Fruit fly (Drosophila melanogaster) whole organism, wandering third instar larva: ENCODE measurements around the gene ova.

Experiments
- CG32264 ChIP-seq: fragments of 200-800 bp; sonication (Bioruptor generic); optimal IDR thresholded peaks from 2 replicates; lab custom pipeline; 2016; ENCODE audit warnings: missing biosample characterization, missing genetic modification characterization
- CG9705 ChIP-seq: fragments of 200-800 bp; sonication (Bioruptor generic); optimal IDR thresholded peaks from 2 replicates; lab custom pipeline; 2018; ENCODE audit warnings: missing biosample characterization, mild to moderate bottlenecking, missing genetic modification characterization
- CrebA ChIP-seq: fragments of 200-800 bp; sonication (Bioruptor generic); optimal IDR thresholded peaks from 2 replicates; lab custom pipeline; 2016; ENCODE audit warnings: missing biosample characterization, mild to moderate bottlenecking, missing genetic modification characterization, borderline replicate concordance
- Dfd ChIP-seq: fragments of >200 bp; optimal IDR thresholded peaks from 2 replicates; lab custom pipeline; 2017; ENCODE audit warnings: missing biosample characterization, missing genetic modification characterization
- Dif ChIP-seq: fragments of 200-275, 200-300 bp; sonication (Bioruptor generic); optimal IDR thresholded peaks from 2 replicates; lab custom pipeline; 2018; ENCODE audit warnings: missing biosample characterization, missing genetic modification characterization; ENCODE audit not compliant: partially characterized antibody
- GATAd ChIP-seq: sonication (Bioruptor generic); optimal IDR thresholded peaks from 2 replicates; lab custom pipeline; 2016; ENCODE audit warnings: missing biosample characterization, missing genetic modification characterization
- Hnf4 ChIP-seq: fragments of 200-800 bp; sonication (Bioruptor generic); optimal IDR thresholded peaks from 2 replicates; lab custom pipeline; 2016; ENCODE audit warnings: missing biosample characterization, mild to moderate bottlenecking, missing genetic modification characterization
- Hr78 ChIP-seq: fragments of >200 bp; optimal IDR thresholded peaks from 2 replicates; lab custom pipeline; 2017; ENCODE audit warnings: missing biosample characterization, missing genetic modification characterization
- Hr83 ChIP-seq: fragments of 200-300 bp; sonication (Bioruptor generic); optimal IDR thresholded peaks from 2 replicates; lab custom pipeline; 2016; ENCODE audit warnings: missing biosample characterization, mild to moderate bottlenecking, missing genetic modification characterization, moderate library complexity; ENCODE audit not compliant: poor library complexity, severe bottlenecking
- Mio ChIP-seq: sonication (Bioruptor generic); optimal IDR thresholded peaks from 2 replicates; lab custom pipeline; 2016; ENCODE audit warnings: missing biosample characterization, missing genetic modification characterization
- Myc ChIP-seq: fragments of >200 bp; optimal IDR thresholded peaks from 2 replicates; lab custom pipeline; 2017
- OdsH ChIP-seq: fragments of 200-800 bp; sonication (Bioruptor generic); optimal IDR thresholded peaks from 2 replicates; lab custom pipeline; 2016; ENCODE audit warnings: missing biosample characterization, mild to moderate bottlenecking, missing genetic modification characterization
- Rel ChIP-seq, 2 experiments: fragments of 200-800 bp; sonication (Bioruptor generic) in 1 of 2; optimal IDR thresholded peaks; 2 replicates in 1 of 2; 3 replicates in 1 of 2; lab custom pipeline; 2016 to 2019; ENCODE audit warnings: mild to moderate bottlenecking in 2 of 2, missing biosample characterization in 2 of 2, missing genetic modification characterization in 2 of 2, moderate library complexity in 1 of 2
- Sp1 ChIP-seq: fragments of 200-800 bp; sonication (Bioruptor generic); optimal IDR thresholded peaks from 3 replicates; lab custom pipeline; 2019; ENCODE audit warnings: missing biosample characterization, mild to moderate bottlenecking, missing genetic modification characterization, moderate library complexity
- Vsx2 ChIP-seq: fragments of 200-300, 225-300 bp; sonication (Bioruptor generic); optimal IDR thresholded peaks from 2 replicates; lab custom pipeline; 2018; ENCODE audit warnings: missing biosample characterization, missing genetic modification characterization; ENCODE audit not compliant: partially characterized antibody
- brk ChIP-seq: fragments of 200-800 bp; sonication (Bioruptor generic); optimal IDR thresholded peaks from 2 replicates; lab custom pipeline; 2016; ENCODE audit warnings: missing biosample characterization, mild to moderate bottlenecking, missing genetic modification characterization
- dl ChIP-seq, 2 experiments: fragments of 175-275, 200-275 bp in 1 of 2; fragments of 200-275 bp in 1 of 2; sonication (Bioruptor generic); optimal IDR thresholded peaks; lab custom pipeline; 2018; ENCODE audit warnings: mild to moderate bottlenecking in 2 of 2, missing biosample characterization in 2 of 2, missing genetic modification characterization in 2 of 2, moderate library complexity in 2 of 2; ENCODE audit not compliant: partially characterized antibody in 2 of 2, insufficient read depth in 1 of 2
- dsf ChIP-seq: sonication (Bioruptor generic); optimal IDR thresholded peaks from 2 replicates; lab custom pipeline; 2016; ENCODE audit warnings: missing biosample characterization, missing genetic modification characterization, borderline replicate concordance
- ey ChIP-seq: fragments of 200-800 bp; sonication (Bioruptor generic); optimal IDR thresholded peaks from 2 replicates; lab custom pipeline; 2016; ENCODE audit warnings: missing biosample characterization, missing genetic modification characterization
- foxo ChIP-seq, 2 experiments: fragments of 200-800 bp; sonication (Bioruptor generic); optimal IDR thresholded peaks; 2 replicates in 1 of 2; 3 replicates in 1 of 2; lab custom pipeline; 2016 to 2017; ENCODE audit warnings: missing biosample characterization in 2 of 2, missing genetic modification characterization in 2 of 2
- lola ChIP-seq: fragments of >200 bp; optimal IDR thresholded peaks from 2 replicates; lab custom pipeline; 2017; ENCODE audit warnings: missing biosample characterization, missing genetic modification characterization
- pan ChIP-seq: fragments of >200 bp; optimal IDR thresholded peaks from 2 replicates; lab custom pipeline; 2017
- sv ChIP-seq: fragments of 200-800 bp; sonication (Bioruptor generic); optimal IDR thresholded peaks from 3 replicates; lab custom pipeline; 2016; ENCODE audit warnings: missing biosample characterization, missing genetic modification characterization
- tai ChIP-seq: sonication (Bioruptor generic); optimal IDR thresholded peaks from 2 replicates; lab custom pipeline; 2016; ENCODE audit warnings: missing biosample characterization, missing genetic modification characterization
- woc ChIP-seq: sonication (Bioruptor generic); optimal IDR thresholded peaks from 2 replicates; lab custom pipeline; 2016; ENCODE audit warnings: missing biosample characterization, mild to moderate bottlenecking, missing genetic modification characterization

Gene ova

DNA sequence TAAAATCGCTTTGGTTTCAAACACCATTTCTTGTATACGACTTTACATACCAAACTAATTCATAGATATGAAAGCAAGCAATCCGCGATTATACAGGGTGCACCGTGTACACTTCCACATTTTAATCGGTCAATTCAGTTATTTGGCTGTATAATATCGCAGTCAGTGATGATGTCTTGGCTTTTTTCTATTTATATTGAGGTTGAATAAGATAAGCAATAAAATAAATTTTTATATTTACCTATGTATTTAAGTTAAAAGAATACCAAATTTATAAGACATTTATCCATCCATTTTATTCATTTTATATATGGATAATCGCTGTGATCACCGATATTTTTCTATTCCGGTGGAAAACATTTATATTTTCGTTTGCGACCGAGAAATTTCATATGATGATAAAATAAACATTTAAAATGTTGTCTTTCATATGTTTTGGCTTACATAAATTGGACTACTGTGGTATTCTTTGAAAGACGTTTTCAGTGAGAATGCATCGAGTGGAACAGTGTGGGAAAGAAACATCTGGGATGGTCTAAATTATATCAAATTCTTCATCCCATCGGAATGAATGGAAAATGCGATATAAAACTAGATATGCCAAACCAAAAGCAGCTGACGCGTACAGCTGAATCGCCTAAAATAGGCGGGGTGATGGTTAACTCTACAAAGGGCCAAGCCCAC lies 4.6 kb downstream of the ova start, which contains the start of gene CG5708 (continued):
- TF ChIP-seq OdsH (GFP tag; lab: Kevin White, UChicago) (no peak), dl (GFP tag; optimal IDR thresholded peaks at IDR 0.05; lab: Kevin White, UChicago; ENCODE audit: insufficient read depth in 1 of 2, partially characterized antibody in 2 of 2) (no peak)

DNA sequence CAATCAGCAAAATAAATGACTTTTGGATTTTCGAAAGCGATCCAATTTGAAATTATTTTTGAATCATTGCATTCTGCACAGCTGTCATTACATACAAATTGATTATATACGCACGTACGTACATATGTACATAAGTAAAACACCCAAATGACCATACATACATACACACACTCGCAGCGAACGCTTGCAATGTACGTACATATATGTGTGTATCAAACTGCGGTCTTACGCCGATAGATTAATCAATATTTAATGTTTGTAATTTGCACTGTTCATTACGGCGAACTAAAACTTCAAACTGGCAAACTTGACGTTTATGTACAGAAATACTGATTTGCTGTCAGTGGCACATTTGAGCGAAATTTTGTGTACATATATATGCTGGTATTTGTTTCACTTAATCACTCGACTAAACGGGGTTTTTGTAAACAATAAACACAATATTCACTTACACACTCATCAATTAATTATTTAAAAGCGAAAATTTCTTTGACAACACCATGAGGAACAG lies 5.2 kb downstream of the ova start:
- TF ChIP-seq Rel (GFP tag; optimal IDR thresholded peaks at IDR 0.05; lab: Kevin White, UChicago) = peak; percentile 9
- TF ChIP-seq Rel (tag; optimal IDR thresholded peaks at IDR 0.05; lab: Kevin White, UChicago) = no peak
- no peak for TF ChIP-seq brk (GFP tag; lab: Kevin White, UChicago)
- no peak for TF ChIP-seq CG9705
- TF ChIP-seq dsf (GFP tag; lab: Kevin White, UChicago) = no peak
- TF ChIP-seq ey (GFP tag; lab: Kevin White, UChicago) = no peak
- TF ChIP-seq woc (GFP tag; lab: Kevin White, UChicago) = no peak
- no peak for TF ChIP-seq Hr78
- TF ChIP-seq Dif (GFP tag; lab: Kevin White, UChicago) = no peak

DNA sequence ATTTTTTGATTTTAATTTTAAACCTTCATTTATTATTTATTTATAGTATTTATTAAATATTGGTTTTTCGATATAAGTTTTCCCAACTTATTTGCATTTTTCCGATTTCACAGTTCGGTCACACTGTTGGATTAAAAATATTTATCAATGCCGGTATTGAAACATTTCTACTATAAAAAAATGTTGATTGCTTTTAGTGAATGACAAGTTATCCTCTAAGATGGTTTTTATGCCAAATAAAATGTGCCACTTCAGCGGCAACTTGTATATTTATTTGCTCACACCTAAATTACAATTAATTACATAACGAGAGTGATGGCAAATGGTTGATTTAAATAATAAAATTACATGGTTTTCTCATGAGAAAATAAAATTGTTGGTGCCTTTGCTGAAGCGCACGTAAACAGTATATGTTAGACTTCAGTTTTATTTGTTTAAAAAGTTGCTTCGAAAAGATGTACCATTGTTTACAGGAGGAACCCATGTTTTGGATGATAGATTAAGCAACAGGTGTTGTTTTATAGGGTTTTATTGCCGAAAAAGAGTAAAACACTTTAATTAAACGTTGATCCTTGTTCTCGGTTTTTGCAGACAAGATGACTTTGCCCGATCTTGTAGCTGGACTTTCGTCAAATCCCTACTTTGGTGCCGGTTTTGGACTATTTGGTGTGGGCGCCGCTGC lies 8.8 kb downstream of the ova start, which contains the start of gene Bcs1:
Bcs1 (plus strand) TSS at position 108 of the 682 bp plus-strand sequence.
- no peak for TF ChIP-seq Dfd (GFP tag; lab: Kevin White, UChicago)
- TF ChIP-seq brk (GFP tag; lab: Kevin White, UChicago) = peak; percentile 60
- TF ChIP-seq GATAd (GFP tag; lab: Kevin White, UChicago) = no peak
- TF ChIP-seq CrebA (GFP tag; lab: Kevin White, UChicago) = no peak
- TF ChIP-seq CG32264 (GFP tag; lab: Kevin White, UChicago) = no peak
- no peak for TF ChIP-seq Rel (GFP tag; optimal IDR thresholded peaks at IDR 0.05; lab: Kevin White, UChicago)
- peak; percentile 7 for TF ChIP-seq Rel (tag; optimal IDR thresholded peaks at IDR 0.05; lab: Kevin White, UChicago)
- peak; percentile 58 for TF ChIP-seq tai (GFP tag; lab: Kevin White, UChicago)
- no peak for TF ChIP-seq Mio (GFP tag; lab: Kevin White, UChicago)
- no peak for TF ChIP-seq Myc (lab: Kevin White, UChicago)
- no peak for TF ChIP-seq Hr78
- TF ChIP-seq Vsx2 (GFP tag; lab: Kevin White, UChicago) = no peak

DNA sequence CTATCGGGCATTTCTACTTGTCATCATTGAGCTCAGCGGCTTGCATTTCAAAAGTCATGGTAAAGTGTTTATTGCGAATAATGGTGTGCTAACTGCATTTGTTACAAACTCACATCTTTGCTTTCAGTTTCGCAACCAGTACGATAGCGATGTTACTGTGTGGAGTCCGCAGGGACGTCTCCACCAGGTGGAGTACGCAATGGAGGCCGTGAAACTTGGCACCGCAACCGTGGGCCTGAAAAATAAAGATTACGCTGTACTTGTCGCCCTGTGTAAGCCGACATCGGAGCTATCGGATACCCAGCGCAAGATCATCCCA lies 10.1 kb downstream of the ova start:
- TF ChIP-seq foxo (GFP tag; optimal IDR thresholded peaks at IDR 0.05; lab: Kevin White, UChicago) = no peak

DNA sequence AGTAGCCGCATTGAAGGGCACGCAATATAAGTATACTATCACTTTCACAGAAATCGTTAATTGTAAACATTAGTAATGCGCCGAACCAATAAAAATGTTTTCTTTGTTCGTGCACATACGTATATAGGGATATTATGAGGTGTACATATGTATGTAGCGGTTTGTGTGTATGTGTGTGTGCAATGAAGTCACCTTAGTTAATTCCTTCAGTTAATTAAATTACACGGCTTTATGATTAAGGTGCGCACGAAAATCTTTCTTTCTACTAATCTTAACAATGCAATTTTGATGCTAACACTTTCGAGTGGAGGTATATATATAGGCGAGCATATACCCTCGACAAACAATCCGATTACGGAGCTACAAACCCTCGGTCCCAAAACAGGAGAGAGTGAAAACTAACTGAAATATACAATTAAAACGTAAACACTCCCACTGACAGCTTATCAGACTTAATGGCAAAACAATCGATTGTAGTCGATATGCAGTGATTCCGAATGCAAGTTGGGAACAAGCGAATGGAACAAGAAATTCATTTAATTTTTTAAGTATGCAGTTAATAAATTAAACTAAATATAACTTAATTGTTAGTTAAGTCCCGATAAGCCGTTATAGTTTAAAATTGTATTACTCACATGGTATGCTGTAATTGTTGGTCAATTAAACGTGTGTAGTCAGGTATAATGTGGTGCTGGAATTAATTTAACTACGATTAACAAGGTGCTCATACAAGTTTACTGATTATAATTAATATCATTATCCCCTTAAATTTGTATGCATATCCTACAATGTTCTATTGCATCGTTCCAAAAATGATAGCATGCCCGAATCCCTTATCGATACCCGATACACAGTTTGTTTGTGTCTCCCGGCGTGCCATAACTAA lies 10.7 kb downstream of the ova start, which contains the start of the genes Npc1a and Prosalpha6:
Npc1a (minus strand) TSS at position 716 of the 886 bp plus-strand sequence.
Prosalpha6 (plus strand) TSS at position 851 of the 886 bp plus-strand sequence.
- TF ChIP-seq Dif (GFP tag; lab: Kevin White, UChicago) (peak; percentile 58), lola (no peak), dl (GFP tag; optimal IDR thresholded peaks at IDR 0.05; lab: Kevin White, UChicago; ENCODE audit: insufficient read depth in 1 of 2, partially characterized antibody in 2 of 2) (no peak), pan (lab: Kevin White, UChicago) (no peak), CG32264 (GFP tag; lab: Kevin White, UChicago) (no peak), woc (GFP tag; lab: Kevin White, UChicago) (peak; percentile 88), Hr83 (peak; percentile 36), Sp1 (GFP tag; lab: Kevin White, UChicago) (no peak), Myc (lab: Kevin White, UChicago) (peak; percentile 14), CrebA (GFP tag; lab: Kevin White, UChicago) (no peak), Hr78 (no peak), tai (GFP tag; lab: Kevin White, UChicago) (peak; percentile 57), OdsH (GFP tag; lab: Kevin White, UChicago) (no peak), ey (GFP tag; lab: Kevin White, UChicago) (peak; percentile 19), Hnf4 (peak; percentile 19), sv (GFP tag; lab: Kevin White, UChicago) (peak; percentile 44)
- TF ChIP-seq, all 38 proteins: peak for 8
